Fruit fly (Drosophila melanogaster): ENCODE results near the gene Obp8a.

Gene Obp8a

dm6 chrX:9201866-9202681, 12.6 kb upstream of the Obp8a start (continued):
- TF ChIP-seq CG9932 (GFP tag; IDR thresholded peaks at IDR 0.05) (peak; percentile 95), Taf1 (GFP tag; IDR thresholded peaks at IDR 0.05) (peak; percentile 71), Oaz (GFP tag; IDR thresholded peaks at IDR 0.05) (0 out of 2 replicates have a peak, but pooled peaks have one; percentile 19), nom (GFP tag; optimal IDR thresholded peaks at IDR 0.05) (no peak), run (tag; optimal IDR thresholded peaks at IDR 0.05) (no peak), sna (GFP tag; IDR thresholded peaks at IDR 0.05; ENCODE audit: partially characterized antibody) (no peak), GATAe (GFP tag; conservative IDR thresholded peaks at IDR 0.05) (peak; percentile 57; the same call in 1 of the 2 replicates), CG11723 (GFP tag; optimal IDR thresholded peaks at IDR 0.05) (peak; percentile 51), gcm2 (GFP tag; optimal IDR thresholded peaks at IDR 0.05) (no peak), lmd (GFP tag; IDR thresholded peaks at IDR 0.05) (peak; percentile 80; the same call in 1 of the 2 replicates), schlank (tag; optimal IDR thresholded peaks at IDR 0.05) (peak; percentile 78), ken (GFP tag; IDR thresholded peaks at IDR 0.05) (peak; percentile 82), CG10267 (tag; optimal IDR thresholded peaks at IDR 0.05) (peak; percentile 67), CG11456 (GFP tag; IDR thresholded peaks at IDR 0.05) (peak; percentile 97), Neu2 (GFP tag; optimal IDR thresholded peaks at IDR 0.05; ENCODE audit: borderline replicate concordance) (no peak), Six4 (GFP tag; optimal IDR thresholded peaks at IDR 0.05) (no peak), ap (GFP tag; IDR thresholded peaks at IDR 0.05) (peak; percentile 46), NfI (GFP tag; optimal IDR thresholded peaks at IDR 0.05) (peak; percentile 69), CG6765 (GFP tag; optimal IDR thresholded peaks at IDR 0.05) (peak; percentile 78), jumu (GFP tag; optimal IDR thresholded peaks at IDR 0.05) (no peak), gsb (GFP tag; IDR thresholded peaks at IDR 0.05) (peak; percentile 83), CG11695 (GFP tag; IDR thresholded peaks at IDR 0.05) (peak; percentile 58), CG3838 (GFP tag; optimal IDR thresholded peaks at IDR 0.05) (no peak), vvl (GFP tag; IDR thresholded peaks at IDR 0.05) (peak; percentile 82), CG18476 (GFP tag; optimal IDR thresholded peaks at IDR 0.05) (no peak), Dll (GFP tag; IDR thresholded peaks at IDR 0.05; ENCODE audit: partially characterized antibody) (no peak), Ravus (GFP tag; IDR thresholded peaks at IDR 0.05) (peak; percentile 67), CG33557 (GFP tag; optimal IDR thresholded peaks at IDR 0.05) (no peak), CG16779 (GFP tag; IDR thresholded peaks at IDR 0.05) (peak; percentile 92), CG4820 (GFP tag; optimal IDR thresholded peaks at IDR 0.05) (no peak), chn (GFP tag; optimal IDR thresholded peaks at IDR 0.05) (no peak), prd (optimal IDR thresholded peaks at IDR 0.05) (no peak), prd (GFP tag; IDR thresholded peaks at IDR 0.05) (peak; percentile 83), Lpt (GFP tag; optimal IDR thresholded peaks at IDR 0.05) (no peak), zen2 (GFP tag; IDR thresholded peaks at IDR 0.05; ENCODE audit: partially characterized antibody) (no peak), CG3726 (GFP tag; IDR thresholded peaks at IDR 0.05) (no peak), Ets65A (GFP tag) (no peak), CG1024 (GFP tag; IDR thresholded peaks at IDR 0.05) (no peak), C15 (GFP tag; IDR thresholded peaks at IDR 0.05) (peak; percentile 70), sisA (GFP tag; IDR thresholded peaks at IDR 0.05) (peak; percentile 61), CG7786 (GFP tag; optimal IDR thresholded peaks at IDR 0.05) (peak; percentile 31), Atf6 (GFP tag; IDR thresholded peaks at IDR 0.05) (peak; percentile 88), CG4282 (GFP tag; optimal IDR thresholded peaks at IDR 0.05) (no peak), PHDP (tag; optimal IDR thresholded peaks at IDR 0.05) (peak; percentile 81), CG12391 (tag; optimal IDR thresholded peaks at IDR 0.05) (peak; percentile 76), cato (GFP tag; optimal IDR thresholded peaks at IDR 0.05; ENCODE audit: borderline replicate concordance) (no peak), CG17612 (GFP tag; IDR thresholded peaks at IDR 0.05) (0 out of 2 replicates have a peak, but pooled peaks have one; percentile 49), D19A (tag; optimal IDR thresholded peaks at IDR 0.05) (peak; percentile 70), CG4404 (GFP tag; IDR thresholded peaks at IDR 0.05) (peak; percentile 66; the same call in 1 of the 2 replicates), dysf (GFP tag; IDR thresholded peaks at IDR 0.05) (peak; percentile 91)

Measured in whole organism, embryonic.